Fruit fly (Drosophila melanogaster) whole organism, wandering third instar larva: ENCODE results near the gene idc.

Experiments used
- Abd-B ChIP-seq: fragments of >200 bp; optimal IDR thresholded peaks from 2 replicates; lab custom pipeline; 2017; ENCODE audit warnings: missing biosample characterization, missing genetic modification characterization
- CG32264 ChIP-seq: fragments of 200-800 bp; sonication (Bioruptor generic); optimal IDR thresholded peaks from 2 replicates; lab custom pipeline; 2016; ENCODE audit warnings: missing biosample characterization, missing genetic modification characterization
- CG9705 ChIP-seq: fragments of 200-800 bp; sonication (Bioruptor generic); optimal IDR thresholded peaks from 2 replicates; lab custom pipeline; 2018; ENCODE audit warnings: missing biosample characterization, mild to moderate bottlenecking, missing genetic modification characterization
- CrebA ChIP-seq: fragments of 200-800 bp; sonication (Bioruptor generic); optimal IDR thresholded peaks from 2 replicates; lab custom pipeline; 2016; ENCODE audit warnings: missing biosample characterization, mild to moderate bottlenecking, missing genetic modification characterization, borderline replicate concordance
- Dfd ChIP-seq: fragments of >200 bp; optimal IDR thresholded peaks from 2 replicates; lab custom pipeline; 2017; ENCODE audit warnings: missing biosample characterization, missing genetic modification characterization
- Dif ChIP-seq: fragments of 200-275, 200-300 bp; sonication (Bioruptor generic); optimal IDR thresholded peaks from 2 replicates; lab custom pipeline; 2018; ENCODE audit warnings: missing biosample characterization, missing genetic modification characterization; ENCODE audit not compliant: partially characterized antibody
- GATAd ChIP-seq: sonication (Bioruptor generic); optimal IDR thresholded peaks from 2 replicates; lab custom pipeline; 2016; ENCODE audit warnings: missing biosample characterization, missing genetic modification characterization
- HLH106 ChIP-seq: fragments of 200-800 bp; optimal IDR thresholded peaks from 3 replicates; lab custom pipeline; 2019; ENCODE audit warnings: missing biosample characterization, mild to moderate bottlenecking, missing genetic modification characterization, moderate library complexity
- Hnf4 ChIP-seq: fragments of 200-800 bp; sonication (Bioruptor generic); optimal IDR thresholded peaks from 2 replicates; lab custom pipeline; 2016; ENCODE audit warnings: missing biosample characterization, mild to moderate bottlenecking, missing genetic modification characterization
- Hr78 ChIP-seq: fragments of >200 bp; optimal IDR thresholded peaks from 2 replicates; lab custom pipeline; 2017; ENCODE audit warnings: missing biosample characterization, missing genetic modification characterization
- Hr83 ChIP-seq: fragments of 200-300 bp; sonication (Bioruptor generic); optimal IDR thresholded peaks from 2 replicates; lab custom pipeline; 2016; ENCODE audit warnings: missing biosample characterization, mild to moderate bottlenecking, missing genetic modification characterization, moderate library complexity; ENCODE audit not compliant: poor library complexity, severe bottlenecking
- Jra ChIP-seq: sonication (Bioruptor generic); optimal IDR thresholded peaks from 2 replicates; lab custom pipeline; 2016; ENCODE audit warnings: missing biosample characterization, missing genetic modification characterization
- Mio ChIP-seq: sonication (Bioruptor generic); optimal IDR thresholded peaks from 2 replicates; lab custom pipeline; 2016; ENCODE audit warnings: missing biosample characterization, missing genetic modification characterization
- Myc ChIP-seq: fragments of >200 bp; optimal IDR thresholded peaks from 2 replicates; lab custom pipeline; 2017
- N ChIP-seq: fragments of >200 bp; optimal IDR thresholded peaks from 2 replicates; lab custom pipeline; 2018; ENCODE audit warnings: missing biosample characterization, missing external identifiers, missing genetic modification characterization
- OdsH ChIP-seq: fragments of 200-800 bp; sonication (Bioruptor generic); optimal IDR thresholded peaks from 2 replicates; lab custom pipeline; 2016; ENCODE audit warnings: missing biosample characterization, mild to moderate bottlenecking, missing genetic modification characterization
- Rel ChIP-seq, 2 experiments: fragments of 200-800 bp; sonication (Bioruptor generic) in 1 of 2; optimal IDR thresholded peaks; 2 replicates in 1 of 2; 3 replicates in 1 of 2; lab custom pipeline; 2016 to 2019; ENCODE audit warnings: mild to moderate bottlenecking in 2 of 2, missing biosample characterization in 2 of 2, missing genetic modification characterization in 2 of 2, moderate library complexity in 1 of 2
- Sp1 ChIP-seq: fragments of 200-800 bp; sonication (Bioruptor generic); optimal IDR thresholded peaks from 3 replicates; lab custom pipeline; 2019; ENCODE audit warnings: missing biosample characterization, mild to moderate bottlenecking, missing genetic modification characterization, moderate library complexity
- Vsx2 ChIP-seq: fragments of 200-300, 225-300 bp; sonication (Bioruptor generic); optimal IDR thresholded peaks from 2 replicates; lab custom pipeline; 2018; ENCODE audit warnings: missing biosample characterization, missing genetic modification characterization; ENCODE audit not compliant: partially characterized antibody
- br ChIP-seq: fragments of 200-800 bp; sonication (Bioruptor generic); optimal IDR thresholded peaks from 2 replicates; lab custom pipeline; 2016; ENCODE audit warnings: missing biosample characterization, missing genetic modification characterization
- brk ChIP-seq: fragments of 200-800 bp; sonication (Bioruptor generic); optimal IDR thresholded peaks from 2 replicates; lab custom pipeline; 2016; ENCODE audit warnings: missing biosample characterization, mild to moderate bottlenecking, missing genetic modification characterization
- dl ChIP-seq, 2 experiments: fragments of 175-275, 200-275 bp in 1 of 2; fragments of 200-275 bp in 1 of 2; sonication (Bioruptor generic); optimal IDR thresholded peaks; lab custom pipeline; 2018; ENCODE audit warnings: mild to moderate bottlenecking in 2 of 2, missing biosample characterization in 2 of 2, missing genetic modification characterization in 2 of 2, moderate library complexity in 2 of 2; ENCODE audit not compliant: partially characterized antibody in 2 of 2, insufficient read depth in 1 of 2
- dmrt93B ChIP-seq: fragments of 200-800 bp; sonication (Bioruptor generic); optimal IDR thresholded peaks from 2 replicates; lab custom pipeline; 2018; ENCODE audit warnings: missing biosample characterization, mild to moderate bottlenecking, missing genetic modification characterization
- dsf ChIP-seq: sonication (Bioruptor generic); optimal IDR thresholded peaks from 2 replicates; lab custom pipeline; 2016; ENCODE audit warnings: missing biosample characterization, missing genetic modification characterization, borderline replicate concordance
- ey ChIP-seq: fragments of 200-800 bp; sonication (Bioruptor generic); optimal IDR thresholded peaks from 2 replicates; lab custom pipeline; 2016; ENCODE audit warnings: missing biosample characterization, missing genetic modification characterization
- foxo ChIP-seq, 2 experiments: fragments of 200-800 bp; sonication (Bioruptor generic); optimal IDR thresholded peaks; 2 replicates in 1 of 2; 3 replicates in 1 of 2; lab custom pipeline; 2016 to 2017; ENCODE audit warnings: missing biosample characterization in 2 of 2, missing genetic modification characterization in 2 of 2
- fru ChIP-seq: fragments of 200-800 bp; sonication (Bioruptor generic); optimal IDR thresholded peaks from 3 replicates; lab custom pipeline; 2016; ENCODE audit warnings: missing biosample characterization, mild to moderate bottlenecking, missing genetic modification characterization
- h ChIP-seq: fragments of 200-800 bp; sonication (Bioruptor generic); optimal IDR thresholded peaks from 3 replicates; lab custom pipeline; 2016; ENCODE audit warnings: missing biosample characterization, mild to moderate bottlenecking, missing genetic modification characterization
- jim ChIP-seq: fragments of 175-275, 200-325 bp; sonication (Bioruptor generic); optimal IDR thresholded peaks from 2 replicates; lab custom pipeline; 2016; ENCODE audit warnings: missing biosample characterization, mild to moderate bottlenecking, missing genetic modification characterization
- lola ChIP-seq: fragments of >200 bp; optimal IDR thresholded peaks from 2 replicates; lab custom pipeline; 2017; ENCODE audit warnings: missing biosample characterization, missing genetic modification characterization
- pan ChIP-seq: fragments of >200 bp; optimal IDR thresholded peaks from 2 replicates; lab custom pipeline; 2017
- psq ChIP-seq: fragments of 200-800 bp; sonication (Bioruptor generic); optimal IDR thresholded peaks from 3 replicates; lab custom pipeline; 2017; ENCODE audit warnings: missing biosample characterization, mild to moderate bottlenecking, missing genetic modification characterization, moderate library complexity
- rgr ChIP-seq: fragments of 200-800 bp; sonication (Bioruptor generic); optimal IDR thresholded peaks from 3 replicates; lab custom pipeline; 2016; ENCODE audit warnings: missing biosample characterization, mild to moderate bottlenecking, missing genetic modification characterization
- sage ChIP-seq: fragments of 200-800 bp; sonication (Bioruptor generic); optimal IDR thresholded peaks from 2 replicates; lab custom pipeline; 2016; ENCODE audit warnings: missing biosample characterization, mild to moderate bottlenecking, missing genetic modification characterization
- sv ChIP-seq: fragments of 200-800 bp; sonication (Bioruptor generic); optimal IDR thresholded peaks from 3 replicates; lab custom pipeline; 2016; ENCODE audit warnings: missing biosample characterization, missing genetic modification characterization
- tai ChIP-seq: sonication (Bioruptor generic); optimal IDR thresholded peaks from 2 replicates; lab custom pipeline; 2016; ENCODE audit warnings: missing biosample characterization, missing genetic modification characterization
- usp ChIP-seq: fragments of >200 bp; optimal IDR thresholded peaks from 2 replicates; lab custom pipeline; 2017; ENCODE audit warnings: missing biosample characterization, missing genetic modification characterization
- woc ChIP-seq: sonication (Bioruptor generic); optimal IDR thresholded peaks from 2 replicates; lab custom pipeline; 2016; ENCODE audit warnings: missing biosample characterization, mild to moderate bottlenecking, missing genetic modification characterization

Gene idc

DNA sequence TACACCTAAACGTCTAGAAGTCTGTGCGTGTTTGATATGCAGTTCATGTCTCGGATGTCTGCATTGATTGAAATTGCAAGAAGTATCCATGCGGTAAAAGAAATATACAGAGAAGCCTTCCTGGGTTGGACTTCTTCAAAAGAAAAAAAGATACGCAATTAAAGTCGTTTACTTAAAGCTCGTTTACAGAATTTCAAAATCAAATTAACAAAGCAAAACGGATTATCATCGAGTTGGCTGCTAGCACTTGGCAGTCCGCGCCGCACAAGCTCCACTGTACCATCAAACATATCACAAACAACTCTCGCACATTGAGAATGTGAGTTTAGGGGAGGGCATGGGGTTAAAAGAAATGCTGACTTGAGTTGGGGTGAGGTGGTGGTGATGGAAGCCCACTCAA lies 33.2 kb upstream of the idc start (continued):
- TF ChIP-seq dl (GFP tag; optimal IDR thresholded peaks at IDR 0.05; lab: Kevin White, UChicago; ENCODE audit: insufficient read depth in 1 of 2, partially characterized antibody in 2 of 2): no peak

DNA sequence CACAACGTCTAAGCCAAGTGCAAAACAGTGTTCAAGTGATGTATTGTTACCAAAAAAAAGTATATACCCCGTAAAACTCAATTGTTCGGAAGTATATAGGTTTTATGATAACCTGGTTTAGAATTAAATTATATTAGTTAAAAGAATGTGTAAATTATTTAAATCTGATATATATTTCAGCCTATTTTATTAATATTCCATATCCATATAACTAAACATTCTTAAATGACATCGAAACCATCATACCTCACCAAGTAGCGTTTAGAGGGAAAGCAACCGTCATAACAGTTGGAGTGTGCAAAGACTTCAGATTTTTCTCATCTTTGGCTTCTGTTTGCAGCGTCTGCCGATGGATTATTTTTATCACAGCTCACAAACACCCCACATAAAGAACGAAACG lies 32.1 kb upstream of the idc start:
- TF ChIP-seq HLH106 (peak; percentile 89), CG32264 (GFP tag; lab: Kevin White, UChicago) (no peak), brk (GFP tag; lab: Kevin White, UChicago) (peak; percentile 81), woc (GFP tag; lab: Kevin White, UChicago) (peak; percentile 44), ey (GFP tag; lab: Kevin White, UChicago) (peak; percentile 55), GATAd (GFP tag; lab: Kevin White, UChicago) (peak; percentile 24), Myc (lab: Kevin White, UChicago) (no peak), dl (GFP tag; optimal IDR thresholded peaks at IDR 0.05; lab: Kevin White, UChicago; ENCODE audit: insufficient read depth in 1 of 2, partially characterized antibody in 2 of 2) (no peak), rgr (GFP tag; lab: Kevin White, UChicago) (peak; percentile 86), N (no peak), sv (GFP tag; lab: Kevin White, UChicago) (peak; percentile 50), Rel (GFP tag; optimal IDR thresholded peaks at IDR 0.05; lab: Kevin White, UChicago) (no peak), Rel (tag; optimal IDR thresholded peaks at IDR 0.05; lab: Kevin White, UChicago) (peak; percentile 45), jim (GFP tag; lab: Kevin White, UChicago) (no peak), usp (no peak), Sp1 (peak; percentile 86), Mio (GFP tag; lab: Kevin White, UChicago) (no peak), CrebA (GFP tag; lab: Kevin White, UChicago) (no peak), br (GFP tag; lab: Kevin White, UChicago) (peak; percentile 46), Hr83 (GFP tag; lab: Kevin White, UChicago) (no peak), OdsH (GFP tag; lab: Kevin White, UChicago) (peak; percentile 86), Hr78 (GFP tag; lab: Kevin White, UChicago) (no peak), h (GFP tag; lab: Kevin White, UChicago) (peak; percentile 78), lola (no peak), sage (GFP tag; lab: Kevin White, UChicago) (peak; percentile 10), dmrt93B (GFP tag; lab: Kevin White, UChicago) (peak; percentile 44), dsf (no peak), Dfd (no peak), psq (GFP tag; lab: Kevin White, UChicago) (peak; percentile 78), Jra (GFP tag; lab: Kevin White, UChicago) (peak; percentile 18), Abd-B (GFP tag; lab: Kevin White, UChicago) (no peak), foxo (GFP tag; optimal IDR thresholded peaks at IDR 0.05; lab: Kevin White, UChicago) (peak in 1 of 2 experiments; percentile 83), CG9705 (GFP tag; lab: Kevin White, UChicago) (peak; percentile 52), tai (GFP tag; lab: Kevin White, UChicago) (peak; percentile 28), Hnf4 (GFP tag; lab: Kevin White, UChicago) (peak; percentile 45), pan (lab: Kevin White, UChicago) (no peak), Dif (GFP tag; lab: Kevin White, UChicago) (no peak), Vsx2 (GFP tag; lab: Kevin White, UChicago) (no peak), fru (peak; percentile 68)

DNA sequence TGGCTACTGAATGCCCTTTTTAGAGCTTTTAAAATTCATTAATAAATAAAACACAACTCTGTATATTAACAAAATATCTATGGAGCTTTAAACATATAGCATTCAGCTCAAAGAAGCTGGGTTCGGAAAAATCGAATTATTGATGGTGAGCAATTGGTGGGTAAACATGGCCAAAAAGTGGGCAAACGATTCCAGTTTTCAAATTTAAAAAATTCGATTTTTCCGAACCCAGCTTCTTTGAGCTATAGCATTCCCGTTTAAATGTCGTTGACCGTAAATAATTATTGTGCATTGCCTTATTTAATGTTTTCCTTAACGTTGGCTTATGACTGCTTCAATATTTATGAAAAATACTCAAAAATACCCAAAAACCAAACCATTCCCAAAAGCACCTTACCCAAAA lies 30.0 kb upstream of the idc start:
- TF ChIP-seq psq (GFP tag; lab: Kevin White, UChicago) (peak; percentile 37), Hr78 (GFP tag; lab: Kevin White, UChicago) (no peak), foxo (GFP tag; optimal IDR thresholded peaks at IDR 0.05; lab: Kevin White, UChicago) (peak in 1 of 2 experiments; percentile 31), sage (GFP tag; lab: Kevin White, UChicago) (no peak), lola (no peak), OdsH (GFP tag; lab: Kevin White, UChicago) (peak; percentile 9), jim (GFP tag; lab: Kevin White, UChicago) (no peak), h (GFP tag; lab: Kevin White, UChicago) (peak; percentile 23), woc (GFP tag; lab: Kevin White, UChicago) (peak; percentile 78), dmrt93B (GFP tag; lab: Kevin White, UChicago) (peak; percentile 26), pan (lab: Kevin White, UChicago) (no peak), rgr (GFP tag; lab: Kevin White, UChicago) (peak; percentile 17), fru (peak; percentile 44), Abd-B (GFP tag; lab: Kevin White, UChicago) (no peak), CrebA (GFP tag; lab: Kevin White, UChicago) (no peak), HLH106 (peak; percentile 38), Hnf4 (GFP tag; lab: Kevin White, UChicago) (peak; percentile 6), br (GFP tag; lab: Kevin White, UChicago) (peak; percentile 8), Sp1 (peak; percentile 43), sv (GFP tag; lab: Kevin White, UChicago) (no peak)
